Fruit fly (Drosophila melanogaster) whole organism, prepupa: ENCODE results near the gene caz.

Experiments
- Blimp-1 ChIP-seq: fragments of 200-800 bp; sonication (Bioruptor generic); optimal IDR thresholded peaks from 3 replicates; lab custom pipeline; 2017; ENCODE audit warnings: missing biosample characterization, missing genetic modification characterization, mild to moderate bottlenecking, moderate library complexity, missing genetic modification reagents
- CG10631 ChIP-seq: fragments of 200-800 bp; sonication (Bioruptor generic); optimal IDR thresholded peaks from 2 replicates; lab custom pipeline; 2016; ENCODE audit warnings: missing biosample characterization, missing genetic modification characterization
- CG10669 ChIP-seq: fragments of 200-800 bp; sonication (Bioruptor generic); optimal IDR thresholded peaks from 3 replicates; lab custom pipeline; 2018; ENCODE audit warnings: missing biosample characterization, mild to moderate bottlenecking, missing genetic modification characterization, moderate library complexity
- CG11294 ChIP-seq: fragments of 200-800 bp; sonication (Bioruptor generic); IDR thresholded peaks from 2 replicates; pipeline ENCODE4 v1.3.6; 2022; ENCODE audit warnings: missing biosample characterization, missing genetic modification characterization
- CG1621 ChIP-seq: fragments of 200-800 bp; sonication (Bioruptor generic); optimal IDR thresholded peaks from 3 replicates; lab custom pipeline; 2018; ENCODE audit warnings: missing biosample characterization, mild to moderate bottlenecking, missing genetic modification characterization
- CG16779 ChIP-seq: fragments of 200-800 bp; sonication (Bioruptor generic); optimal IDR thresholded peaks from 3 replicates; lab custom pipeline; 2017; ENCODE audit warnings: missing biosample characterization, mild to moderate bottlenecking, missing genetic modification characterization
- CG3032 ChIP-seq: fragments of 200-800 bp; optimal IDR thresholded peaks from 2 replicates; lab custom pipeline; 2019; ENCODE audit warnings: missing biosample characterization, mild to moderate bottlenecking, missing genetic modification characterization, moderate library complexity
- CG31627 ChIP-seq: fragments of 200-800 bp; sonication (Bioruptor generic); optimal IDR thresholded peaks from 3 replicates; lab custom pipeline; 2016; ENCODE audit warnings: missing biosample characterization, missing genetic modification characterization
- CG32006 ChIP-seq: fragments of 200-800 bp; sonication (Bioruptor generic); optimal IDR thresholded peaks from 3 replicates; lab custom pipeline; 2017; ENCODE audit warnings: missing biosample characterization, mild to moderate bottlenecking, missing genetic modification characterization
- CG34406 ChIP-seq: fragments of 200-800 bp; sonication (Bioruptor generic); optimal IDR thresholded peaks from 3 replicates; lab custom pipeline; 2016; ENCODE audit warnings: missing biosample characterization, missing genetic modification characterization
- CG4318 ChIP-seq: fragments of 200-800 bp; sonication (Bioruptor generic); optimal IDR thresholded peaks from 3 replicates; lab custom pipeline; 2017; ENCODE audit warnings: missing biosample characterization, mild to moderate bottlenecking, missing genetic modification characterization
- CG6163 ChIP-seq: fragments of 200-800 bp; sonication (Bioruptor generic); IDR thresholded peaks from 3 replicates; pipeline ENCODE4 v1.3.6; 2022; ENCODE audit warnings: missing biosample characterization, missing genetic modification characterization
- CG6276 ChIP-seq: fragments of 200-800 bp; sonication (Bioruptor generic); optimal IDR thresholded peaks from 2 replicates; lab custom pipeline; 2017; ENCODE audit warnings: missing biosample characterization, mild to moderate bottlenecking, missing genetic modification characterization
- CG6792 ChIP-seq: fragments of 200-800 bp; sonication (Bioruptor generic); optimal IDR thresholded peaks from 3 replicates; lab custom pipeline; 2016; ENCODE audit warnings: missing biosample characterization, missing genetic modification characterization
- CG6808 ChIP-seq: fragments of 200-800 bp; sonication (Bioruptor generic); optimal IDR thresholded peaks from 3 replicates; lab custom pipeline; 2017; ENCODE audit warnings: missing biosample characterization, missing genetic modification characterization, mild to moderate bottlenecking, moderate library complexity, missing genetic modification reagents
- CG6854 ChIP-seq: fragments of 200-800 bp; sonication (Bioruptor generic); optimal IDR thresholded peaks from 2 replicates; lab custom pipeline; 2017; ENCODE audit warnings: missing biosample characterization, mild to moderate bottlenecking, missing genetic modification characterization
- CG7368 ChIP-seq: fragments of 200-800 bp; sonication (Bioruptor generic); optimal IDR thresholded peaks from 3 replicates; lab custom pipeline; 2016; ENCODE audit warnings: missing biosample characterization, missing genetic modification characterization
- CG8119 ChIP-seq: fragments of 200-800 bp; sonication (Bioruptor generic); IDR thresholded peaks from 3 replicates; pipeline ENCODE4 v1.3.6; 2022; ENCODE audit warnings: missing biosample characterization, missing genetic modification characterization
- CG8319 ChIP-seq: fragments of 200-800 bp; sonication (Bioruptor generic); optimal IDR thresholded peaks from 3 replicates; lab custom pipeline; 2016; ENCODE audit warnings: missing biosample characterization, missing genetic modification characterization
- CG8632 ChIP-seq: fragments of 200-800 bp; sonication (Bioruptor generic); optimal IDR thresholded peaks from 3 replicates; lab custom pipeline; 2016; ENCODE audit warnings: missing biosample characterization, missing genetic modification characterization
- CG9139 ChIP-seq: fragments of 200-800 bp; sonication (Bioruptor generic); optimal IDR thresholded peaks from 3 replicates; lab custom pipeline; 2017; ENCODE audit warnings: missing biosample characterization, mild to moderate bottlenecking, missing genetic modification characterization
- Eip75B ChIP-seq: fragments of 200-800 bp; sonication (Bioruptor generic); optimal IDR thresholded peaks from 3 replicates; lab custom pipeline; 2016; ENCODE audit warnings: missing biosample characterization, missing genetic modification characterization
- Eip78C ChIP-seq: fragments of 200-800 bp; sonication (Bioruptor generic); peaks from one replicate; lab custom pipeline; 2016; ENCODE audit warnings: missing biosample characterization, missing genetic modification characterization
- Eip93F ChIP-seq: fragments of 200-800 bp; sonication (Bioruptor generic); optimal IDR thresholded peaks from 2 replicates; lab custom pipeline; 2016; ENCODE audit warnings: missing biosample characterization, mild to moderate bottlenecking, missing genetic modification characterization
- Ets21C ChIP-seq: fragments of 200-800 bp; sonication (Bioruptor generic); optimal IDR thresholded peaks from 3 replicates; lab custom pipeline; 2016; ENCODE audit warnings: missing biosample characterization, missing genetic modification characterization
- Ets96B ChIP-seq: fragments of 200-800 bp; optimal IDR thresholded peaks from 2 replicates; lab custom pipeline; 2019; ENCODE audit warnings: missing biosample characterization, mild to moderate bottlenecking, missing genetic modification characterization, moderate library complexity
- Gug ChIP-seq: fragments of 200-800 bp; sonication (Bioruptor generic); IDR thresholded peaks from 2 replicates; pipeline ENCODE4 v1.3.6; 2022; ENCODE audit warnings: missing biosample characterization, missing genetic modification characterization
- Hr4 ChIP-seq: fragments of 200-800 bp; sonication (Bioruptor generic); optimal IDR thresholded peaks from 3 replicates; lab custom pipeline; 2016; ENCODE audit warnings: missing biosample characterization, missing genetic modification characterization
- Lpt ChIP-seq: fragments of 200-800 bp; sonication (Bioruptor generic); optimal IDR thresholded peaks from 3 replicates; lab custom pipeline; 2016; ENCODE audit warnings: missing biosample characterization, missing genetic modification characterization
- Met ChIP-seq: fragments of 200-800 bp; sonication (Bioruptor generic); optimal IDR thresholded peaks from 3 replicates; lab custom pipeline; 2016; ENCODE audit warnings: missing biosample characterization, missing genetic modification characterization
- OdsH ChIP-seq: fragments of 200-800 bp; sonication (Bioruptor generic); optimal IDR thresholded peaks from 3 replicates; lab custom pipeline; 2016; ENCODE audit warnings: missing biosample characterization, missing genetic modification characterization
- Smox ChIP-seq: fragments of 200-800 bp; sonication (Bioruptor generic); optimal IDR thresholded peaks from 3 replicates; lab custom pipeline; 2016; ENCODE audit warnings: missing biosample characterization, missing genetic modification characterization
- Sox102F ChIP-seq: fragments of 200-800 bp; sonication (Bioruptor generic); optimal IDR thresholded peaks from 2 replicates; lab custom pipeline; 2016; ENCODE audit warnings: missing biosample characterization, mild to moderate bottlenecking, missing genetic modification characterization
- Sox14 ChIP-seq: fragments of 200-800 bp; sonication (Bioruptor generic); optimal IDR thresholded peaks from 3 replicates; lab custom pipeline; 2016; ENCODE audit warnings: missing biosample characterization, missing genetic modification characterization
- Sox15 ChIP-seq: fragments of 200-800 bp; sonication (Bioruptor generic); optimal IDR thresholded peaks from 3 replicates; lab custom pipeline; 2016; ENCODE audit warnings: missing biosample characterization, missing genetic modification characterization
- achi ChIP-seq: fragments of 200-800 bp; sonication (Bioruptor generic); optimal IDR thresholded peaks from 3 replicates; lab custom pipeline; 2016; ENCODE audit warnings: missing biosample characterization, missing genetic modification characterization
- acj6 ChIP-seq: fragments of 200-800 bp; sonication (Bioruptor generic); optimal IDR thresholded peaks from 3 replicates; lab custom pipeline; 2016; ENCODE audit warnings: missing biosample characterization, missing genetic modification characterization
- cyc ChIP-seq: fragments of 200-800 bp; sonication (Bioruptor generic); optimal IDR thresholded peaks from 3 replicates; lab custom pipeline; 2016; ENCODE audit warnings: missing biosample characterization, missing genetic modification characterization
- dac ChIP-seq: fragments of 200-800 bp; sonication (Bioruptor generic); optimal IDR thresholded peaks from 2 replicates; lab custom pipeline; 2017; ENCODE audit warnings: missing biosample characterization, mild to moderate bottlenecking, missing genetic modification characterization
- eg ChIP-seq: fragments of 200-800 bp; sonication (Bioruptor generic); IDR thresholded peaks from 3 replicates; pipeline ENCODE4 v1.3.6; 2022; ENCODE audit warnings: missing biosample characterization, missing genetic modification characterization
- esn ChIP-seq: fragments of 200-800 bp; sonication (Bioruptor generic); optimal IDR thresholded peaks from 2 replicates; lab custom pipeline; 2016; ENCODE audit warnings: missing biosample characterization, mild to moderate bottlenecking, missing genetic modification characterization, moderate library complexity
- fd59A ChIP-seq: fragments of 200-800 bp; sonication (Bioruptor generic); optimal IDR thresholded peaks from 2 replicates; lab custom pipeline; 2017; ENCODE audit warnings: missing biosample characterization, mild to moderate bottlenecking, missing genetic modification characterization, missing genetic modification reagents
- fd85E ChIP-seq: fragments of 200-800 bp; sonication (Bioruptor generic); optimal IDR thresholded peaks from 3 replicates; lab custom pipeline; 2016; ENCODE audit warnings: missing biosample characterization, missing genetic modification characterization
- fkh ChIP-seq: fragments of 200-800 bp; sonication (Bioruptor generic); optimal IDR thresholded peaks from 3 replicates; lab custom pipeline; 2017; ENCODE audit warnings: missing biosample characterization, mild to moderate bottlenecking, missing genetic modification characterization, moderate library complexity
- pdm3 ChIP-seq: fragments of 200-800 bp; sonication (Bioruptor generic); optimal IDR thresholded peaks from 3 replicates; lab custom pipeline; 2016; ENCODE audit warnings: missing biosample characterization, missing genetic modification characterization
- salr ChIP-seq, 2 experiments: fragments of 200-800 bp; sonication (Bioruptor generic); optimal IDR thresholded peaks; 3 replicates each; lab custom pipeline; 2016 to 2018; ENCODE audit warnings: missing biosample characterization in 2 of 2, missing genetic modification characterization in 2 of 2, mild to moderate bottlenecking in 1 of 2
- spab ChIP-seq: fragments of 200-800 bp; sonication (Bioruptor generic); optimal IDR thresholded peaks from 2 replicates; lab custom pipeline; 2017; ENCODE audit warnings: missing biosample characterization, mild to moderate bottlenecking, missing genetic modification characterization, missing genetic modification reagents
- ss ChIP-seq, 2 experiments: fragments of 200-800 bp; sonication (Bioruptor generic); optimal IDR thresholded peaks; 2 replicates in 1 of 2; 3 replicates in 1 of 2; lab custom pipeline; 2017 to 2018; ENCODE audit warnings: mild to moderate bottlenecking in 2 of 2, missing biosample characterization in 2 of 2, missing genetic modification characterization in 2 of 2, moderate library complexity in 1 of 2
- svp ChIP-seq: fragments of 200-800 bp; sonication (Bioruptor generic); peaks from one replicate; lab custom pipeline; 2016; ENCODE audit warnings: missing biosample characterization, missing genetic modification characterization
- vri ChIP-seq: fragments of 200-800 bp; sonication (Bioruptor generic); optimal IDR thresholded peaks from 3 replicates; lab custom pipeline; 2016; ENCODE audit warnings: missing biosample characterization, mild to moderate bottlenecking, missing genetic modification characterization

caz gene

dm6 chrX:16244731-16245130, 43.9 kb upstream of the caz start:
- TF ChIP-seq Eip78C (GFP tag; lab: Kevin White, UChicago) = peak; percentile 38
- no peak for TF ChIP-seq pdm3 (GFP tag; lab: Kevin White, UChicago)

dm6 chrX:16263415-16263814, 25.2 kb upstream of the caz start:
- TF ChIP-seq CG8119 (GFP tag; lab: Robert Waterston, UW) = peak; percentile 58; the same call in 2 of the 3 replicates
- peak; percentile 28 for TF ChIP-seq Sox14
- TF ChIP-seq Sox15 = peak; percentile 10
- TF ChIP-seq CG6792 (GFP tag; lab: Kevin White, UChicago) = peak; percentile 59
- TF ChIP-seq Blimp-1 = no peak
- TF ChIP-seq CG10631 = peak; percentile 50
- TF ChIP-seq CG4318 (GFP tag; lab: Kevin White, UChicago) = no peak
- no peak for TF ChIP-seq fkh (GFP tag; lab: Kevin White, UChicago)
- TF ChIP-seq eg (GFP tag; lab: Robert Waterston, UW) = peak; percentile 42; the same call in 2 of the 3 replicates
- peak; percentile 62 to 73 for TF ChIP-seq ss (GFP tag; optimal IDR thresholded peaks at IDR 0.05; lab: Kevin White, UChicago)
- peak; percentile 56 for TF ChIP-seq CG34406 (GFP tag; lab: Kevin White, UChicago)
- peak; percentile 18 for TF ChIP-seq Ets21C (GFP tag; lab: Kevin White, UChicago)
- peak; percentile 64 for TF ChIP-seq esn (GFP tag; lab: Kevin White, UChicago)
- TF ChIP-seq Gug (GFP tag; lab: Robert Waterston, UW) = no peak; the same call in 1 of the 2 replicates
- peak; percentile 26 for TF ChIP-seq vri
- peak; percentile 62 for TF ChIP-seq OdsH
- peak; percentile 55 for TF ChIP-seq CG1621 (tag; lab: Kevin White, UChicago)
- peak; percentile 51 for TF ChIP-seq CG7368 (GFP tag; lab: Kevin White, UChicago)
- peak; percentile 66 for TF ChIP-seq Ets96B (tag; lab: Kevin White, UChicago)
- peak; percentile 60 for TF ChIP-seq CG6808 (GFP tag; lab: Kevin White, UChicago)
- TF ChIP-seq fd59A = peak; percentile 52
- peak; percentile 59 for TF ChIP-seq Eip75B
- peak; percentile 53 for TF ChIP-seq CG31627 (GFP tag; lab: Kevin White, UChicago)
- TF ChIP-seq CG9139 (GFP tag; lab: Kevin White, UChicago) = peak; percentile 27
- peak; percentile 40 for TF ChIP-seq CG8319 (GFP tag; lab: Kevin White, UChicago)
- peak; percentile 61 for TF ChIP-seq Met (GFP tag; lab: Kevin White, UChicago)
- TF ChIP-seq Eip93F (GFP tag; lab: Kevin White, UChicago) = peak; percentile 9
- peak; percentile 86 for TF ChIP-seq svp (GFP tag; lab: Kevin White, UChicago)
- TF ChIP-seq CG32006 (GFP tag; lab: Kevin White, UChicago) = peak; percentile 55
- TF ChIP-seq fd85E (GFP tag; lab: Kevin White, UChicago) = no peak
- peak; percentile 60 for TF ChIP-seq acj6 (GFP tag; lab: Kevin White, UChicago)
- peak; percentile 60 for TF ChIP-seq achi (GFP tag; lab: Kevin White, UChicago)
- TF ChIP-seq pdm3 (GFP tag; lab: Kevin White, UChicago) = peak; percentile 62
- TF ChIP-seq Hr4 (GFP tag; lab: Kevin White, UChicago) = peak; percentile 49
- TF ChIP-seq CG3032 (tag; lab: Kevin White, UChicago) = peak; percentile 60
- TF ChIP-seq cyc (GFP tag; lab: Kevin White, UChicago) = peak; percentile 59
- peak; percentile 6 for TF ChIP-seq CG6854 (GFP tag; lab: Kevin White, UChicago)
- TF ChIP-seq CG8632 = peak; percentile 45
- TF ChIP-seq Lpt (GFP tag; lab: Kevin White, UChicago) = no peak
- peak; percentile 65 for TF ChIP-seq CG10669 (GFP tag; lab: Kevin White, UChicago)
- peak; percentile 49 for TF ChIP-seq Smox
- no peak for TF ChIP-seq CG6276 (GFP tag; lab: Kevin White, UChicago)
- TF ChIP-seq CG16779 (tag; lab: Kevin White, UChicago) = no peak
- TF ChIP-seq dac (GFP tag; lab: Kevin White, UChicago) = no peak
- TF ChIP-seq spab (GFP tag; lab: Kevin White, UChicago) = peak; percentile 58
- peak; percentile 79 for TF ChIP-seq CG6163
- peak; percentile 60 for TF ChIP-seq Sox102F (GFP tag; lab: Kevin White, UChicago)
- no peak for TF ChIP-seq CG11294 (GFP tag; lab: Robert Waterston, UW)
- peak in 1 of 2 experiments; percentile 6 for TF ChIP-seq salr (GFP tag; optimal IDR thresholded peaks at IDR 0.05; lab: Kevin White, UChicago)
